Worm (Caenorhabditis elegans) whole organism, mixed stage, embryonic: ENCODE data around the gene F36A4.5.

Source experiments
- ceh-43 ChIP-seq: fragments of 200-800 bp; sonication (Bioruptor generic); optimal IDR thresholded peaks from 2 replicates; lab custom pipeline; 2018; ENCODE audit warnings: mild to moderate bottlenecking, missing genetic modification characterization, moderate library complexity, missing compliant biosample characterization
- nhr-237 ChIP-seq: fragments of 150-350 bp; optimal IDR thresholded peaks from 2 replicates; lab custom pipeline; 2014; ENCODE audit warnings: missing biosample characterization, missing genetic modification characterization

DNA sequence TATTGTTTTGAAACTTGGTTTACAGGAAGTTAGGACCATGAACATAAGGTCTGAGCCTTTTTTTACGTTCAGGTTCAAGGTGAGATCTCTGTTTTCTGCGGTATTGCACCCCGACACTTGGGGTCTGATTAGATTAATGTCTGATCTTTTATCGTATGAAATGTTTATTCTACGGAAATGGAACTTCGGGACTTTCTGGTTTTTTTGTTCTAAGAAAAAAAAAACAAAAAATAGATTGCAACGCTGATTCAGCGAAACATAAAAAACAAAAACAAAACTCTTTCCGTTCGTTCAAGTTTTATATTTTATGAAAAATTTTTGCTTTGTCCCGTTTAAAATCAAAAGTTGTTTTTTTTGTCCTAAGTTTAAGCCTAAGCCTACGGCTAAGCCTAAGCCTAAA is at the start of gene F36A4.5:
- TF ChIP-seq nhr-237 (no peak), ceh-43 (GFP tag; lab: Kevin White, UChicago) (no peak)
